Fruit fly (Drosophila melanogaster): ENCODE measurements around the gene CG13855.

Gene CG13855

DNA sequence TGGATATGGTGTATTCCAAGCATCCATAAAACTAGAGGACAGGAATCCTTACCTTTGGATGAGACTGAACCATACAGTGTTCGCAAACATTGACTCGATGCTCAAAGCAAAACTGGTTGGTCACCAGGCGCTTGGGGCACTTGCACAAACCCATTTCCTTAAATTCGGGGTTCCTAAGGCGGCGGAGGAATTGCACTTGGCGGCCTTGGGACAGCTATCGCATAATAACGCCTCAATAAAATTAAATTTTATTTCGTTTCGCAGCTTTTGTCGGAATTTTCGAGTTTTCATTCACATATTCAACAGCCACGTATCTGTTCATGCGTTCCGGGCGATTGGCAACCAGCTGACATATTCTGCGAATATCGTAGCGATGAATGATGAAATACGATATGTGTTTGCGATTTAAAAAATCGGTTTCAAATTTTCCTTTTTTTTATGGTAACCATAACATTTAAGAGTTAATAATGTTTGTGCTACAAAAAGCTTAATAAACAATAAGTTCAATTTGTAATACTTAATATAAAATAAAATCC, 40.0 kb upstream of the CG13855 start, which contains the start of gene CG5382:
Gene CG5382, minus strand, starts transcription at position 324 of the 536 bp plus-strand sequence.
- TF ChIP-seq CG15710 (tag; optimal IDR thresholded peaks at IDR 0.05), result no peak
- no peak for TF ChIP-seq EcR (GFP tag; optimal IDR thresholded peaks at IDR 0.05)
- no peak for TF ChIP-seq CG17806 (tag; optimal IDR thresholded peaks at IDR 0.05)
- TF ChIP-seq CG13204 (GFP tag; optimal IDR thresholded peaks at IDR 0.05), result no peak
- no peak for TF ChIP-seq Pif1B (GFP tag; optimal IDR thresholded peaks at IDR 0.05)
- TF ChIP-seq gl (tag; optimal IDR thresholded peaks at IDR 0.05), result no peak
- no peak for TF ChIP-seq CG4496 (GFP tag; IDR thresholded peaks at IDR 0.05)
- TF ChIP-seq D1 (tag; optimal IDR thresholded peaks at IDR 0.05), result no peak
- TF ChIP-seq CG32121 (GFP tag; IDR thresholded peaks at IDR 0.05), result no peak
- no peak for TF ChIP-seq CG10348 (GFP tag; IDR thresholded peaks at IDR 0.05)

DNA sequence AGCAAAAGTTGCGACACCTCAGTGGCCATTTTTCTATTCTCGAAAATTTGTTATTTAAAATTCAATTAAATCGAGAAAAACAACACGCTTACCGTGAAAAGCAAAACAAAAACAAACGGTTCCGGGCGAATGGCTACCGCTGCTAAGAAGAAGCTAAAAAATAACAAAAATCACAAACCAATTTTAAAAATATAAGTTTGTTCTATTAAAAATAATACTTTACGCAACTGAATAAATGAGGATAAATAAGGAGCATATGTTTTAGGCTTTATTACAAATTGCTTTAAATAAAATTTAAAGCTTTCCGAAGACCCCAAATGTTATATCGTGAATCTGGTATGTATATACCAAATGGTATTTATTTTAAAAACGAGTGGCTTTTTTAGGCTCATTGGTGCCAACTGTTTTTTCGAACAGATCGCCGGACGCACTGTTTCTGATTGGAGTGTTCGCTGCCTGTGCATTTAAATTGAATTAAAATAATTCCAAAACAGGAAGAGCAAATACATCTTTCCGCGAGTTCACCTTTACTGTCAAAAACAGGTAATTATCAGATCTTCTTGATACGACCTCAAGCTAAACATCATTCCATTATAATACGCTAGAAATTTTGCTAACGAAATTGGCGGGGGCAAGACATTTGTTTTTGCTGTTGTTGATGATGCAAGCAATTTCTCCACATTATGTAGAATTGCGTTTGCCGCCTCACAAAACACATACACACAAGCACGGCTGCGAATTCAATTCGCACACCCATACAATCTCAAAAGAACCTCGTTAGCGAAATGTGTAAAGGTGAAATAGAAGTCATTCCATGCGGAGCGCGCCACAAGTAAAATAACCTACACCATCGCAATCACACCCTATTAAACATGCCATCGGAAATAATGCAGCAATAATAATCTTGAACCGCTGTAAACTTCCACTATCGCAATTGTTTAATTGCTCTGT, 38.3 kb upstream of the CG13855 start, which contains the start of the genes Polr3F and PyK:
Gene Polr3F, minus strand, starts transcription at position 248 of the 951 bp plus-strand sequence.
Gene PyK, plus strand, starts transcription at position 411 of the 951 bp plus-strand sequence.
- TF ChIP-seq CG34367 (tag; optimal IDR thresholded peaks at IDR 0.05), result peak; percentile 61
- peak; percentile 18 for TF ChIP-seq Pif1A (GFP tag; optimal IDR thresholded peaks at IDR 0.05)
- peak; percentile 60 for TF ChIP-seq CG14655 (GFP tag; optimal IDR thresholded peaks at IDR 0.05)
- peak; percentile 28 for TF ChIP-seq CG8301 (tag; optimal IDR thresholded peaks at IDR 0.05)
- TF ChIP-seq EcR (GFP tag; optimal IDR thresholded peaks at IDR 0.05), result no peak
- TF ChIP-seq Ets98B (GFP tag; IDR thresholded peaks at IDR 0.05), result no peak
- TF ChIP-seq CG12605 (GFP tag; IDR thresholded peaks at IDR 0.05), result peak; percentile 48; the same call in 1 of the 2 replicates
- TF ChIP-seq CG8159 (tag; optimal IDR thresholded peaks at IDR 0.05), result peak; percentile 50
- TF ChIP-seq CG4496 (GFP tag; IDR thresholded peaks at IDR 0.05), result peak; percentile 63; the same call in 2 of the 3 replicates
- no peak for TF ChIP-seq Pif1B (GFP tag; optimal IDR thresholded peaks at IDR 0.05)
- TF ChIP-seq Snoo (tag; optimal IDR thresholded peaks at IDR 0.05), result peak; percentile 2
- TF ChIP-seq CG9948 (tag; optimal IDR thresholded peaks at IDR 0.05), result peak; percentile 9
- TF ChIP-seq CG17806 (tag; optimal IDR thresholded peaks at IDR 0.05), result peak; percentile 29
- TF ChIP-seq CG15710 (tag; optimal IDR thresholded peaks at IDR 0.05), result peak; percentile 40
- no peak for TF ChIP-seq CG10348 (GFP tag; IDR thresholded peaks at IDR 0.05)
- TF ChIP-seq gl (tag; optimal IDR thresholded peaks at IDR 0.05), result peak; percentile 35

DNA sequence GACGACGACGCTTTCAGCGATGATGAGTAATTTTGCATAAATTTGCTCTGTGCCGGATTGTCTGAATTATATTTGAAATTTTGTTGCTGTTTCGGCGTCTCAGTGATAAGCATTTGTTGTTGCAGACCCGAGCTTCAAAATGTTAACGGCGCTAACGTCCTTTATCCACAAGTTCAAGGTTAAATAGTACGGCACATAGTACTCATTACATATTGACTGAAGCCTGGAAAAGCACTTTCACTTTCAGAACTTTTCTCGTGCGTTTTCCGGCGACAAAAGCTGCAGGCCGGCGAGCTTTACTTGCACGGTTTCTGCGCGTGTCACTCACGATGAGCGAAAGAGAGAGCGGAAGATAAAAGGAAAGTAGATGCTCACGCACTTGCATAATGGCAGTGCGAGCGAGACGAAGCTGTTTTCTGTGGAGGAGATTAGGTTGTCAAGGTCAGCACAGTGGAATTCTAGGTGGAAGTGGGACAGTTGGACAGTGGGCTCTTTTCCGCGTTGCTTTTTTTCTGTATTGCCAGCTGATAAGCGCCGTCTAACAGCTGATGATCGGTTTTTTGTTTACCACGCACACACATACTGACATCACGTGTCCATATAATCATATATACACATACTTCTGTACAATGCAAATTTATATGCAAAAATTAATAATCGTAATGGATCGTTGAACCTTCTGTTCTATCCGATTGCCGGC, 37.5 kb upstream of the CG13855 start:
- TF ChIP-seq CG4496 (GFP tag; IDR thresholded peaks at IDR 0.05), result peak; percentile 85
- TF ChIP-seq CG32121 (GFP tag; IDR thresholded peaks at IDR 0.05), result peak; percentile 20; the same call in 1 of the 2 replicates
- TF ChIP-seq fd96Ca (GFP tag; IDR thresholded peaks at IDR 0.05), result peak; percentile 30; the same call in 1 of the 3 replicates
- TF ChIP-seq CG9948 (tag; optimal IDR thresholded peaks at IDR 0.05), result no peak
- peak; percentile 71 for TF ChIP-seq EcR (GFP tag; optimal IDR thresholded peaks at IDR 0.05)
- no peak for TF ChIP-seq CG8301 (tag; optimal IDR thresholded peaks at IDR 0.05)
- TF ChIP-seq CG12605 (GFP tag; IDR thresholded peaks at IDR 0.05), result no peak
- TF ChIP-seq CG34367 (tag; optimal IDR thresholded peaks at IDR 0.05), result no peak

DNA sequence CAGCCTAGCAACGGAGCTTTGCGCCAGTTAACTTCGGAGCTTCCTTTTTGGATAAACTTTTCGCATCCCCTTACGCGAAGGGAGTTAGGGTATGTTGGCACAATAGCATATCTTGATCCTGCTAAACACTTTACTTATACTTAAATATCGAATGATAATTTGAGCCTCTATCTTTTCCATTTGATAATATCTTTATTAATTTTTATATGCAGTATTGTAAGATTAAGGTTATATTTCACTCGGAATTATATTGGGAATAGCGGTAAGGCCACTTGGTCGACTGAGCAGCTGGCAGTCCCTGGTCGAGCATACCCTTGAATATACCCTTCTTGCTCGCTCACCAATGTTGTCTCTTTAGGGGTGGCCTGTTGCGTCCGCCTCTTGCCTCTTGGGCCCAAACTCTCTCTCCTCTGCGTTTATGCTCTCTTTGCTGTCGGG, 36.9 kb upstream of the CG13855 start:
- TF ChIP-seq CG10348 (GFP tag; IDR thresholded peaks at IDR 0.05), result no peak
- TF ChIP-seq EcR (GFP tag; optimal IDR thresholded peaks at IDR 0.05), result no peak
- TF ChIP-seq CG12605 (GFP tag; IDR thresholded peaks at IDR 0.05), result peak; percentile 68
- peak; percentile 80 for TF ChIP-seq Pif1B (GFP tag; optimal IDR thresholded peaks at IDR 0.05)
- TF ChIP-seq CG15710 (tag; optimal IDR thresholded peaks at IDR 0.05), result peak; percentile 55
- TF ChIP-seq CG9948 (tag; optimal IDR thresholded peaks at IDR 0.05), result peak; percentile 32
- peak; percentile 72 for TF ChIP-seq CG4496 (GFP tag; IDR thresholded peaks at IDR 0.05)
- peak; percentile 64 for TF ChIP-seq CG32121 (GFP tag; IDR thresholded peaks at IDR 0.05)
- peak; percentile 11 for TF ChIP-seq CG17806 (tag; optimal IDR thresholded peaks at IDR 0.05)
- TF ChIP-seq rn (GFP tag; IDR thresholded peaks at IDR 0.05), result peak; percentile 69
- TF ChIP-seq Pif1A (GFP tag; optimal IDR thresholded peaks at IDR 0.05), result peak; percentile 67
- TF ChIP-seq Snoo (tag; optimal IDR thresholded peaks at IDR 0.05), result peak; percentile 74
- TF ChIP-seq CG13204 (GFP tag; optimal IDR thresholded peaks at IDR 0.05), result no peak
- TF ChIP-seq gl (tag; optimal IDR thresholded peaks at IDR 0.05), result no peak
- TF ChIP-seq CG8301 (tag; optimal IDR thresholded peaks at IDR 0.05), result peak; percentile 11
- peak; percentile 63 for TF ChIP-seq Ets98B (GFP tag; IDR thresholded peaks at IDR 0.05)
- no peak for TF ChIP-seq CG34367 (tag; optimal IDR thresholded peaks at IDR 0.05)
- TF ChIP-seq CG14655 (GFP tag; optimal IDR thresholded peaks at IDR 0.05), result no peak
- no peak for TF ChIP-seq D1 (tag; optimal IDR thresholded peaks at IDR 0.05)
- TF ChIP-seq fd96Ca (GFP tag; IDR thresholded peaks at IDR 0.05), result peak; percentile 77

DNA sequence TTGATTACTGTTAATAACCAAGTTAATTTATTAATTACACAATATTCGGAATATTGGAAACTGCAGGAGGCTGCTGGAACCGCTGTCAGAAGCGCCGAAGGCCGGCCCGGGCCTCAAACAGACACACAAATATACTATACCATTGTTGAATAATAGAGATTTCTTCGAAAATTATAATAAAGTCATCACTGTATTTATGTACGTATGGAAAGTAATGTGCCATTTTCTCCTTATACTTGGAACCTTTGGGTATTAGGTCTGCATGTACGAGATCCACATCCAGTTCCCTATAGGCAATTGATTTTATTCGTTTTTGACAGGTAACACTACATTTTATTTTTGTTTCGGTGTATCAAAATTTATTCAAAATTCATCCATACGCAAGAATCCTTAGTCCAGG, 33.2 kb upstream of the CG13855 start, which contains the start of gene CG7069:
Gene CG7069, plus strand, starts transcription at position 301 of the 400 bp plus-strand sequence.
- no peak for TF ChIP-seq rn (GFP tag; IDR thresholded peaks at IDR 0.05)
- TF ChIP-seq CG15710 (tag; optimal IDR thresholded peaks at IDR 0.05), result no peak
- TF ChIP-seq CG34367 (tag; optimal IDR thresholded peaks at IDR 0.05), result no peak
- TF ChIP-seq Pif1B (GFP tag; optimal IDR thresholded peaks at IDR 0.05), result no peak
- no peak for TF ChIP-seq Ets98B (GFP tag; IDR thresholded peaks at IDR 0.05)
- TF ChIP-seq CG9948 (tag; optimal IDR thresholded peaks at IDR 0.05), result no peak
- TF ChIP-seq CG17806 (tag; optimal IDR thresholded peaks at IDR 0.05), result no peak
- TF ChIP-seq CG4496 (GFP tag; IDR thresholded peaks at IDR 0.05), result no peak
- TF ChIP-seq CG10348 (GFP tag; IDR thresholded peaks at IDR 0.05), result no peak
- TF ChIP-seq Pif1A (GFP tag; optimal IDR thresholded peaks at IDR 0.05), result no peak
- no peak for TF ChIP-seq fd96Ca (GFP tag; IDR thresholded peaks at IDR 0.05)
- TF ChIP-seq CG14655 (GFP tag; optimal IDR thresholded peaks at IDR 0.05), result no peak
- TF ChIP-seq CG12605 (GFP tag; IDR thresholded peaks at IDR 0.05), result no peak
- TF ChIP-seq CG8159 (tag; optimal IDR thresholded peaks at IDR 0.05), result no peak
- no peak for TF ChIP-seq gl (tag; optimal IDR thresholded peaks at IDR 0.05)
